Worm (Caenorhabditis elegans) whole organism, L3 larva: ENCODE measurements around the gene kin-29.

Experiments used
- aly-2 ChIP-seq: fragments of 150-350 bp; optimal IDR thresholded peaks from 2 replicates; lab custom pipeline; 2014; ENCODE audit warnings: missing biosample characterization, missing genetic modification characterization
- egl-27 ChIP-seq: sonication (generic microtip); optimal IDR thresholded peaks from 4 replicates; lab custom pipeline; 2017; ENCODE audit warnings: missing biosample characterization, missing genetic modification reagents, missing genetic modification characterization
- egl-5 ChIP-seq: fragments of 150-350 bp; optimal IDR thresholded peaks from 2 replicates; lab custom pipeline; 2017; ENCODE audit warnings: missing biosample characterization, missing genetic modification reagents, missing genetic modification characterization, inconsistent platforms
- snpc-4 ChIP-seq: fragments of 150-350 bp; optimal IDR thresholded peaks from 2 replicates; lab custom pipeline; 2014; ENCODE audit warnings: missing biosample characterization, missing genetic modification characterization
- unc-62 ChIP-seq: fragments of 150-350 bp; sonication (generic microtip); optimal IDR thresholded peaks from 4 replicates; lab custom pipeline; 2014; ENCODE audit warnings: missing biosample characterization, missing genetic modification reagents, missing genetic modification characterization
- ztf-11 ChIP-seq: fragments of 150-350 bp; optimal IDR thresholded peaks from 2 replicates; lab custom pipeline; 2014; ENCODE audit warnings: missing biosample characterization, missing genetic modification characterization

- TF ChIP-seq aly-2 (no peak), ztf-11 (no peak), egl-5 (tag; lab: Kevin White, UChicago) (no peak), egl-27 (tag; lab: Kevin White, UChicago) (no peak), snpc-4 (no peak), unc-62 (GFP tag; lab: Kevin White, UChicago) (no peak)
These were observed 57.9 kb downstream of the kin-29 start for ce11 chrX:2794324-2794723.
